Worm (Caenorhabditis elegans): ENCODE results near the gene disl-2.

DNA sequence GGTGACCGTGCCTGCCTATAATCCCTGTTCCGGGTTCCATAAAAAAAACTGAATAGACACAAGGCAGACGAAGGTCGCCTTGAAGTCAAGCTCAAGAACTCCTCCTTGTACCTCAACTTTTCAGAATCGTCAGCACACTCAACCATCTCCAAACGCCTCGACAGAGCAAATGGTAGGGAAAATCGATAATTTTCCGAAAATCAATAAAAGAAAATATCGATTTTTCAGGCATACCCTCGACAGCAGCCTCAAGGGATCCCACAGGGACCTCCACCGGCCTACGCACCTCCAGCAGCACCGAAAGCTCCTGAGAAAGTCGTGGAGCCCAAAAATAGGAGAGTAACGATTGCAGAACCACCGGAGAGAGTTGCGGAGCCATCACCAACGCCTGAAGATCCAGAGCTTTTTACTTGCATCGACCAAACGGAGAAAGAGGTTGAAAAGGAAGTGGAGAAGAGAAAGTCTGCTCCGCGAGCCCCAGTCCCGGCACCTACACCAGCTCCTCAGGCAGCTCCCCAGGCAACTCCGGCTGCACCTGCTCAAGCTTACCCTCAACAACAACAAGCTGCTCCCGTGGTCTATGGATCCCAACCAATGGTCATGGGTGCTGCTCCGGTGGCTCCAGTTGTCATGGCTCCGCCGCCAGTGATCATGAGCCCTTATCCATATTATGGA is 36.7 kb downstream of the disl-2 start:
- TF ChIP-seq jun-1 (tag; optimal IDR thresholded peaks at IDR 0.05) = no peak
- no peak for TF ChIP-seq nhr-11 (tag; optimal IDR thresholded peaks at IDR 0.05)
- no peak for TF ChIP-seq hlh-30 (tag; optimal IDR thresholded peaks at IDR 0.05; ENCODE audit: insufficient read depth)
- TF ChIP-seq nhr-25 (tag; optimal IDR thresholded peaks at IDR 0.05; ENCODE audit: borderline replicate concordance, insufficient read depth) = no peak
